Worm (Caenorhabditis elegans) whole organism, L1 larva: Measurements from ENCODE around the gene srd-10.

Source experiments
- ama-1 ChIP-seq: fragments of 150-350 bp; optimal IDR thresholded peaks from 2 replicates; lab custom pipeline; 2014
- ceh-82 ChIP-seq, 3 experiments: fragments of 150-350 bp in 1 of 3; sonication (generic microtip) in 2 of 3; optimal IDR thresholded peaks; 2 replicates each; lab custom pipeline; 2014 to 2017; ENCODE audit warnings: missing biosample characterization in 3 of 3, missing genetic modification characterization in 3 of 3
- elt-2 ChIP-seq: sonication (generic microtip); optimal IDR thresholded peaks from 2 replicates; lab custom pipeline; 2016; ENCODE audit warnings: missing genetic modification characterization, mild to moderate bottlenecking, inconsistent platforms, missing compliant biosample characterization, missing genetic modification reagents
- fkh-8 ChIP-seq: sonication (generic microtip); optimal IDR thresholded peaks from 2 replicates; lab custom pipeline; 2016; ENCODE audit warnings: mild to moderate bottlenecking, missing genetic modification characterization, missing compliant biosample characterization
- lin-15B ChIP-seq: fragments of 150-350 bp; sonication (generic microtip); optimal IDR thresholded peaks from 3 replicates; lab custom pipeline; 2014; ENCODE audit warnings: missing biosample characterization, missing genetic modification characterization
- lin-39 ChIP-seq: fragments of 150-350 bp; optimal IDR thresholded peaks from 2 replicates; lab custom pipeline; 2014; ENCODE audit warnings: missing biosample characterization, missing genetic modification reagents, missing genetic modification characterization
- mef-2 ChIP-seq: fragments of 150-350 bp; optimal IDR thresholded peaks from 2 replicates; lab custom pipeline; 2014; ENCODE audit warnings: missing biosample characterization, missing genetic modification characterization
- mep-1 ChIP-seq: fragments of 150-350 bp; optimal IDR thresholded peaks from 2 replicates; lab custom pipeline; 2014; ENCODE audit warnings: missing biosample characterization, missing genetic modification characterization
- snpc-4 ChIP-seq: fragments of 150-350 bp; optimal IDR thresholded peaks from 2 replicates; lab custom pipeline; 2014; ENCODE audit warnings: missing biosample characterization, missing genetic modification characterization
- unc-62 ChIP-seq: fragments of 150-350 bp; optimal IDR thresholded peaks from 2 replicates; lab custom pipeline; 2014; ENCODE audit warnings: missing biosample characterization, missing genetic modification reagents, missing genetic modification characterization
- unc-86 ChIP-seq: sonication (generic microtip); optimal IDR thresholded peaks from 2 replicates; lab custom pipeline; 2016; ENCODE audit warnings: missing genetic modification characterization, missing compliant biosample characterization

- TF ChIP-seq lin-15B (tag; lab: Kevin White, UChicago): no peak
- no peak for TF ChIP-seq fkh-8 (tag; lab: Kevin White, UChicago)
- TF ChIP-seq mep-1 (tag; lab: Kevin White, UChicago): no peak
- no peak for TF ChIP-seq snpc-4 (tag; lab: Kevin White, UChicago)
- TF ChIP-seq mef-2 (tag; lab: Kevin White, UChicago): no peak
- no peak for TF ChIP-seq unc-62 (GFP tag; lab: Kevin White, UChicago)
- no peak for TF ChIP-seq ama-1
- no peak for TF ChIP-seq lin-39 (tag; lab: Kevin White, UChicago)
- TF ChIP-seq ceh-82 (tag; optimal IDR thresholded peaks at IDR 0.05; lab: Kevin White, UChicago): no peak
- no peak for TF ChIP-seq elt-2
- no peak for TF ChIP-seq unc-86 (tag; lab: Kevin White, UChicago)
Observed at ce11 chrIV:13587175-13587574, 12.3 kb downstream of the srd-10 start, which contains the start of gene Y45F10B.12.
